Fruit fly (Drosophila melanogaster) Kc167 (cell line): Measurements from ENCODE around the gene CG11381.

Experiments used
- Sin3A ChIP-seq: fragments of >200 bp; optimal IDR thresholded peaks from 2 replicates; lab custom pipeline; 2018; ENCODE audit warnings: missing external identifiers
- h ChIP-seq: fragments of >200 bp; optimal IDR thresholded peaks from 3 replicates; lab custom pipeline; 2018; ENCODE audit warnings: missing external identifiers
- psq ChIP-seq: fragments of >200 bp; optimal IDR thresholded peaks from 2 replicates; lab custom pipeline; 2017; ENCODE audit warnings: missing external identifiers
- ttk ChIP-seq: sonication (Bioruptor generic); optimal IDR thresholded peaks from 2 replicates; lab custom pipeline; 2017; ENCODE audit warnings: missing external identifiers

DNA sequence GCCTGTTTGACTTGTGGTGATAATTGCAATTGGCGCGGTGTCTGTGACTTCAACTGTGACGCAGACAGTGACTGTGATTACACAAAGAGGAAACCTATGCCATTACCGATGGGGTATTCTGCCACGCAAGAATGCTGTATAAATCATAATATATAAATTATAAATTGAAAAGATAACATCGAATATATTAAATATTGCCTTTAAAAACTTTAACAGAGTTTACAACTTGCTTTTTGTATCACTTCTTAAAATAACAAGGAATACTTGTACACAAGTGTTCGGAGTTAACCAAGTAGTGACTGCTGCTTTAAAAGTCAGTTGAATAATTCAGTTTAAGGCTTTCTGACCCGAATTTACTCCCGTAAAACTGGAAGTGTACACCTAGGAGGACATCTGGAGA lies 23.7 kb upstream of the CG11381 start, which contains the start of gene CG11379:
- TF ChIP-seq psq (lab: Kevin White, UChicago): no peak
- no peak for TF ChIP-seq h (lab: Kevin White, UChicago)
- TF ChIP-seq Sin3A (lab: Kevin White, UChicago): no peak
- no peak for TF ChIP-seq ttk (lab: Kevin White, UChicago)
